Fruit fly (Drosophila melanogaster) whole organism, embryonic: Measurements from ENCODE around the gene pit.

Source experiments
- BEAF-32 ChIP-seq: fragments of 200-800 bp; sonication (Bioruptor generic); optimal IDR thresholded peaks from 3 replicates; lab custom pipeline; 2017; ENCODE audit warnings: missing biosample characterization, missing genetic modification characterization, mild to moderate bottlenecking, moderate library complexity, missing genetic modification reagents
- Bgb ChIP-seq: fragments of 200-800 bp; sonication (Bioruptor generic); IDR thresholded peaks from 2 replicates; pipeline ENCODE4 v1.3.6; 2022; ENCODE audit warnings: missing biosample characterization, missing genetic modification characterization; ENCODE audit not compliant: partially characterized antibody
- BtbVII ChIP-seq: fragments of 200-800 bp; sonication (Bioruptor generic); optimal IDR thresholded peaks from 3 replicates; lab custom pipeline; 2017; ENCODE audit warnings: missing biosample characterization, mild to moderate bottlenecking, missing genetic modification characterization
- Bteb2 ChIP-seq: fragments of 200-800 bp; sonication (Bioruptor generic); optimal IDR thresholded peaks from 2 replicates; lab custom pipeline; 2016; ENCODE audit warnings: missing biosample characterization, missing genetic modification characterization
- CG1024 ChIP-seq: fragments of 200-800 bp; sonication (Bioruptor generic); IDR thresholded peaks from 2 replicates; pipeline ENCODE4 v1.3.6; 2022; ENCODE audit warnings: missing biosample characterization, missing genetic modification characterization
- CG10274 ChIP-seq: fragments of 200-800 bp; sonication (Bioruptor generic); optimal IDR thresholded peaks from 3 replicates; lab custom pipeline; 2017; ENCODE audit warnings: missing biosample characterization, mild to moderate bottlenecking, missing genetic modification characterization
- CG11695 ChIP-seq: fragments of 200-800 bp; sonication (Bioruptor generic); IDR thresholded peaks from 3 replicates; pipeline ENCODE4 v1.3.6; 2022; ENCODE audit warnings: missing biosample characterization, missing genetic modification characterization
- CG17568 ChIP-seq: fragments of 200-800 bp; sonication (Bioruptor generic); optimal IDR thresholded peaks from 2 replicates; lab custom pipeline; 2018; ENCODE audit warnings: missing biosample characterization, mild to moderate bottlenecking, missing genetic modification characterization, moderate library complexity
- CG17802 ChIP-seq: fragments of 200-800 bp; sonication (Bioruptor generic); optimal IDR thresholded peaks from 2 replicates; lab custom pipeline; 2018; ENCODE audit warnings: missing biosample characterization, mild to moderate bottlenecking, missing genetic modification characterization, moderate library complexity
- CG17829 ChIP-seq: fragments of 200-800 bp; optimal IDR thresholded peaks from 2 replicates; lab custom pipeline; 2019; ENCODE audit warnings: missing biosample characterization, mild to moderate bottlenecking, missing genetic modification characterization, moderate library complexity
- CG34224 ChIP-seq: fragments of 200-800 bp; sonication (Bioruptor generic); IDR thresholded peaks from 3 replicates; pipeline ENCODE4 v1.3.6; 2022; ENCODE audit warnings: missing biosample characterization, missing genetic modification characterization; ENCODE audit not compliant: partially characterized antibody
- CG42726 ChIP-seq: fragments of 200-800 bp; sonication (Bioruptor generic); IDR thresholded peaks from 2 replicates; pipeline ENCODE4 v1.3.6; 2022; ENCODE audit warnings: missing biosample characterization, missing genetic modification characterization; ENCODE audit not compliant: partially characterized antibody
- CG4424 ChIP-seq: fragments of 200-800 bp; sonication (Bioruptor generic); optimal IDR thresholded peaks from 3 replicates; lab custom pipeline; 2016; ENCODE audit warnings: missing biosample characterization, missing genetic modification characterization
- CG4707 ChIP-seq: fragments of 200-800 bp; sonication (Bioruptor generic); optimal IDR thresholded peaks from 2 replicates; lab custom pipeline; 2018; ENCODE audit warnings: missing biosample characterization, mild to moderate bottlenecking, missing genetic modification characterization, moderate library complexity
- CG4820 ChIP-seq: fragments of 200-800 bp; sonication (Bioruptor generic); optimal IDR thresholded peaks from 3 replicates; lab custom pipeline; 2016; ENCODE audit warnings: missing biosample characterization, missing genetic modification characterization
- CG6791 ChIP-seq: fragments of 200-800 bp; sonication (Bioruptor generic); IDR thresholded peaks from 3 replicates; pipeline ENCODE4 v1.3.6; 2022; ENCODE audit warnings: missing biosample characterization, missing genetic modification characterization; ENCODE audit not compliant: partially characterized antibody
- CG8765 ChIP-seq: fragments of 200-800 bp; sonication (Bioruptor generic); IDR thresholded peaks from 2 replicates; pipeline ENCODE4 v1.3.6; 2022; ENCODE audit warnings: missing biosample characterization, missing genetic modification characterization
- CG9215 ChIP-seq: fragments of 200-800 bp; sonication (Bioruptor generic); IDR thresholded peaks from 2 replicates; pipeline ENCODE4 v1.3.6; 2022; ENCODE audit warnings: missing biosample characterization, missing genetic modification characterization
- CG9797 ChIP-seq: fragments of 200-800 bp; sonication (Bioruptor generic); optimal IDR thresholded peaks from 3 replicates; lab custom pipeline; 2018; ENCODE audit warnings: missing biosample characterization, mild to moderate bottlenecking, missing genetic modification characterization
- CG9876 ChIP-seq: fragments of 200-800 bp; sonication (Bioruptor generic); optimal IDR thresholded peaks from 2 replicates; lab custom pipeline; 2016; ENCODE audit warnings: missing biosample characterization, missing genetic modification characterization
- Dek ChIP-seq: fragments of 200-800 bp; sonication (Bioruptor generic); optimal IDR thresholded peaks from 3 replicates; lab custom pipeline; 2019; ENCODE audit warnings: missing biosample characterization, mild to moderate bottlenecking, missing genetic modification characterization, moderate library complexity
- Dip3 ChIP-seq: fragments of 200-800 bp; sonication (Bioruptor generic); optimal IDR thresholded peaks from 3 replicates; lab custom pipeline; 2016; ENCODE audit warnings: missing biosample characterization, missing genetic modification characterization
- Dll ChIP-seq: fragments of 200-800 bp; sonication (Bioruptor generic); IDR thresholded peaks from 4 replicates; pipeline ENCODE4 v1.3.6; 2022; ENCODE audit warnings: missing biosample characterization, missing genetic modification characterization; ENCODE audit not compliant: partially characterized antibody
- Dref ChIP-seq: fragments of 200-800 bp; sonication (Bioruptor generic); IDR thresholded peaks from 2 replicates; pipeline ENCODE4 v1.3.6; 2022; ENCODE audit warnings: missing biosample characterization, missing genetic modification characterization
- Eip74EF ChIP-seq, 2 experiments: fragments of 200-800 bp in 1 of 2; fragments of >200 bp in 1 of 2; sonication (Bioruptor generic) in 1 of 2; optimal IDR thresholded peaks; 2 replicates each; lab custom pipeline; 2017 to 2019; ENCODE audit warnings: missing biosample characterization in 2 of 2, missing genetic modification characterization in 2 of 2, mild to moderate bottlenecking in 1 of 2, moderate library complexity in 1 of 2
- Hey ChIP-seq: fragments of 200-800 bp; sonication (Bioruptor generic); optimal IDR thresholded peaks from 3 replicates; lab custom pipeline; 2018; ENCODE audit warnings: missing biosample characterization, mild to moderate bottlenecking, missing genetic modification characterization
- Hr39 ChIP-seq: fragments of >200 bp; optimal IDR thresholded peaks from 2 replicates; lab custom pipeline; 2017
- Hr78 ChIP-seq, 2 experiments: fragments of 200-800 bp in 1 of 2; fragments of >200 bp in 1 of 2; sonication (Bioruptor generic) in 1 of 2; optimal IDR thresholded peaks; 2 replicates each; lab custom pipeline; 2017 to 2019; ENCODE audit warnings: missing biosample characterization in 2 of 2, missing genetic modification characterization in 2 of 2, mild to moderate bottlenecking in 1 of 2, moderate library complexity in 1 of 2
- MBD-R2 ChIP-seq: fragments of 200-800 bp; sonication (Bioruptor generic); IDR thresholded peaks from 2 replicates; pipeline ENCODE4 v1.3.6; 2022; ENCODE audit warnings: missing biosample characterization, missing genetic modification characterization
- Med ChIP-seq: fragments of 200-800 bp; sonication (Bioruptor generic); peaks from one replicate; lab custom pipeline; 2016; ENCODE audit warnings: missing biosample characterization, missing genetic modification characterization, mild to moderate bottlenecking, inconsistent platforms, moderate library complexity
- Myb ChIP-seq: fragments of 200-800 bp; sonication (Bioruptor generic); optimal IDR thresholded peaks from 2 replicates; lab custom pipeline; 2016; ENCODE audit warnings: missing biosample characterization, missing genetic modification characterization
- Opbp ChIP-seq: fragments of 200-800 bp; sonication (Bioruptor generic); IDR thresholded peaks from 3 replicates; pipeline ENCODE4 v1.3.6; 2022; ENCODE audit warnings: missing biosample characterization, missing genetic modification characterization; ENCODE audit not compliant: partially characterized antibody
- Sin3A ChIP-seq: fragments of >200 bp; optimal IDR thresholded peaks from 2 replicates; lab custom pipeline; 2018
- Sry-δ ChIP-seq: fragments of 200-800 bp; sonication (Bioruptor generic); optimal IDR thresholded peaks from 2 replicates; lab custom pipeline; 2016; ENCODE audit warnings: missing biosample characterization, missing genetic modification characterization
- Trl ChIP-seq, 3 experiments: fragments of >200 bp in 2 of 3; fragments of 200-800 bp in 1 of 3; sonication (Bioruptor generic) in 1 of 3; optimal IDR thresholded peaks; 2 replicates in 1 of 3; 3 replicates in 2 of 3; lab custom pipeline; 2016 to 2017; ENCODE audit warnings: missing biosample characterization in 1 of 3, missing genetic modification characterization in 1 of 3
- Usf ChIP-seq: fragments of 200-800 bp; sonication (Bioruptor generic); optimal IDR thresholded peaks from 2 replicates; lab custom pipeline; 2017; ENCODE audit warnings: missing genotype, missing biosample characterization, missing genetic modification characterization
- cg ChIP-seq: fragments of 200-800 bp; sonication (Bioruptor generic); optimal IDR thresholded peaks from 3 replicates; lab custom pipeline; 2019; ENCODE audit warnings: missing biosample characterization, mild to moderate bottlenecking, missing genetic modification characterization, moderate library complexity
- chm ChIP-seq: fragments of 200-800 bp; sonication (Bioruptor generic); IDR thresholded peaks from 2 replicates; pipeline ENCODE4 v1.3.6; 2022; ENCODE audit warnings: missing biosample characterization, missing genetic modification characterization
- crol ChIP-seq: fragments of 200-800 bp; sonication (Bioruptor generic); IDR thresholded peaks from 2 replicates; pipeline ENCODE4 v1.3.6; 2022; ENCODE audit warnings: missing biosample characterization, missing genetic modification characterization
- en ChIP-seq: fragments of 200-800 bp; sonication (Bioruptor generic); optimal IDR thresholded peaks from 2 replicates; lab custom pipeline; 2016; ENCODE audit warnings: missing biosample characterization, missing genetic modification characterization
- esg ChIP-seq: fragments of 200-800 bp; sonication (Bioruptor generic); conservative IDR thresholded peaks from 2 replicates; pipeline ENCODE4 v1.3.6; 2022; ENCODE audit warnings: missing biosample characterization, missing genetic modification characterization
- fd3F ChIP-seq: fragments of 200-800 bp; sonication (Bioruptor generic); optimal IDR thresholded peaks from 2 replicates; lab custom pipeline; 2018; ENCODE audit warnings: missing biosample characterization, mild to moderate bottlenecking, missing genetic modification characterization, moderate library complexity
- ind ChIP-seq: fragments of 200-800 bp; sonication (Bioruptor generic); optimal IDR thresholded peaks from 3 replicates; lab custom pipeline; 2016; ENCODE audit warnings: missing biosample characterization, missing genetic modification characterization
- jigr1 ChIP-seq: fragments of 200-800 bp; sonication (Bioruptor generic); IDR thresholded peaks from 3 replicates; pipeline ENCODE4 v1.3.6; 2022; ENCODE audit warnings: missing biosample characterization, missing genetic modification characterization
- pfk ChIP-seq: fragments of 200-800 bp; sonication (Bioruptor generic); optimal IDR thresholded peaks from 2 replicates; lab custom pipeline; 2018; ENCODE audit warnings: missing biosample characterization, mild to moderate bottlenecking, missing genetic modification characterization, moderate library complexity
- sc ChIP-seq, 3 experiments: fragments of >200 bp in 2 of 3; fragments of 200-800 bp in 1 of 3; sonication (Bioruptor generic) in 1 of 3; optimal IDR thresholded peaks; 2 replicates in 2 of 3; 3 replicates in 1 of 3; lab custom pipeline; 2017; ENCODE audit warnings: mild to moderate bottlenecking in 1 of 3, missing biosample characterization in 1 of 3, missing genetic modification characterization in 1 of 3, missing genetic modification reagents in 1 of 3
- slp2 ChIP-seq: fragments of 200-800 bp; sonication (Bioruptor generic); optimal IDR thresholded peaks from 2 replicates; lab custom pipeline; 2016; ENCODE audit warnings: missing biosample characterization, missing genetic modification characterization
- sna ChIP-seq: fragments of 200-800 bp; sonication (Bioruptor generic); IDR thresholded peaks from 2 replicates; pipeline ENCODE4 v1.3.6; 2022; ENCODE audit warnings: missing biosample characterization, missing genetic modification characterization; ENCODE audit not compliant: partially characterized antibody
- tll ChIP-seq, 2 experiments: fragments of 200-800 bp in 1 of 2; fragments of >200 bp in 1 of 2; sonication (Bioruptor generic) in 1 of 2; optimal IDR thresholded peaks; 2 replicates each; lab custom pipeline; 2017 to 2019; ENCODE audit warnings: missing biosample characterization in 2 of 2, missing genetic modification characterization in 2 of 2, mild to moderate bottlenecking in 1 of 2, moderate library complexity in 1 of 2
- usp ChIP-seq: fragments of >200 bp; optimal IDR thresholded peaks from 2 replicates; lab custom pipeline; 2017; ENCODE audit warnings: missing biosample characterization, missing genetic modification characterization

The pit gene

DNA sequence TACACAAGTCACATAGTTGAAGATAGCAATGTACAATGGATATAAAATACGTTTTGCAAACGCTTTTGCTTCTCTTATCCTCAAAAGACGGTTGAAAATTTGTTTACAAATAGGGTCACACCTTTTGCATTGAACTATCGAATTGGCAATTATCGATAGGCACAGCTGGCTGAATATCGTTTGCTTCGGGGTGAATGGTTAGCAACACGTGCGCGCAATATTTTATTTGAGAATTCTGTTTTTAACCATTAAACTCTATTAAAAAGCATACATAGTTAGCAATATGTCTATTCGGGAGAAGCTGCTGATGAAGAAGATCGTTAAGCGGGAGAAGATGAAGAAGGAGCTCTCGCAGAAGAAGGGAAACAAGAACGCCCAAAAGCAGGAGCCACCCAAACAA is 1.5 kb downstream of the pit start (continued):
- TF ChIP-seq tll (GFP tag; optimal IDR thresholded peaks at IDR 0.05; lab: Kevin White, UChicago) = no peak
- TF ChIP-seq Dref (GFP tag; lab: Robert Waterston, UW) = peak; percentile 90
- TF ChIP-seq CG42726 (GFP tag; lab: Robert Waterston, UW) = peak; percentile 66
- no peak for TF ChIP-seq Hr39 (lab: Kevin White, UChicago)
- peak; percentile 77 for TF ChIP-seq MBD-R2
- TF ChIP-seq sna (GFP tag; lab: Robert Waterston, UW) = peak; percentile 74
- no peak for TF ChIP-seq CG11695
- no peak for TF ChIP-seq CG1024
- TF ChIP-seq jigr1 = no peak
- no peak for TF ChIP-seq en (GFP tag; lab: Kevin White, UChicago)
- peak; percentile 74 for TF ChIP-seq CG34224 (GFP tag; lab: Robert Waterston, UW)
- TF ChIP-seq usp (GFP tag; lab: Kevin White, UChicago) = no peak
- TF ChIP-seq CG9876 (GFP tag; lab: Kevin White, UChicago) = no peak
- no peak for TF ChIP-seq cg (GFP tag; lab: Kevin White, UChicago)
- TF ChIP-seq Trl (optimal IDR thresholded peaks at IDR 0.05; lab: Kevin White, UChicago) = no peak
- no peak for TF ChIP-seq Trl (GFP tag; optimal IDR thresholded peaks at IDR 0.05; lab: Kevin White, UChicago)
- TF ChIP-seq Bteb2 (GFP tag; lab: Kevin White, UChicago) = no peak
- TF ChIP-seq chm (GFP tag; lab: Robert Waterston, UW) = no peak
- peak; percentile 86 for TF ChIP-seq Myb (GFP tag; lab: Kevin White, UChicago)
- no peak for TF ChIP-seq esg (GFP tag; lab: Robert Waterston, UW)
- peak; percentile 13 for TF ChIP-seq CG17829 (tag; lab: Kevin White, UChicago)
- TF ChIP-seq CG8765 (GFP tag; lab: Robert Waterston, UW) = no peak
- peak; percentile 75 for TF ChIP-seq BEAF-32 (GFP tag; lab: Kevin White, UChicago)
- no peak for TF ChIP-seq crol (GFP tag; lab: Robert Waterston, UW)
- TF ChIP-seq ind (GFP tag; lab: Kevin White, UChicago) = no peak
- peak; percentile 73 for TF ChIP-seq Dll (GFP tag; lab: Robert Waterston, UW)
- no peak for TF ChIP-seq CG4820 (GFP tag; lab: Kevin White, UChicago)
- no peak for TF ChIP-seq fd3F (GFP tag; lab: Kevin White, UChicago)
- TF ChIP-seq CG17802 (tag; lab: Kevin White, UChicago) = no peak
- no peak for TF ChIP-seq CG17568 (GFP tag; lab: Kevin White, UChicago)
- TF ChIP-seq CG4424 (GFP tag; lab: Kevin White, UChicago) = no peak
- peak; percentile 84 for TF ChIP-seq CG6791
- no peak for TF ChIP-seq Dek (tag; lab: Kevin White, UChicago)
- peak; percentile 23 for TF ChIP-seq CG9797
- peak; percentile 69 for TF ChIP-seq Sry-δ
- no peak for TF ChIP-seq CG9215 (GFP tag; lab: Robert Waterston, UW)
- TF ChIP-seq Med (GFP tag; lab: Kevin White, UChicago) = peak; percentile 71
- no peak for TF ChIP-seq slp2 (GFP tag; lab: Kevin White, UChicago)
- TF ChIP-seq Sin3A (lab: Kevin White, UChicago) = peak; percentile 35
- peak; percentile 82 for TF ChIP-seq Opbp (GFP tag; lab: Robert Waterston, UW)
- no peak for TF ChIP-seq CG10274 (GFP tag; lab: Kevin White, UChicago)
- TF ChIP-seq BtbVII = no peak
- no peak for TF ChIP-seq Hey (tag; lab: Kevin White, UChicago)
- TF ChIP-seq Usf (GFP tag; lab: Kevin White, UChicago) = no peak
- no peak for TF ChIP-seq CG4707 (GFP tag; lab: Kevin White, UChicago)
- TF ChIP-seq Eip74EF (GFP tag; optimal IDR thresholded peaks at IDR 0.05; lab: Kevin White, UChicago) = no peak
- TF ChIP-seq Bgb = peak; percentile 85
- no peak for TF ChIP-seq pfk (GFP tag; lab: Kevin White, UChicago)
- peak in 1 of 2 experiments; percentile 80 for TF ChIP-seq Hr78 (GFP tag; optimal IDR thresholded peaks at IDR 0.05; lab: Kevin White, UChicago)
- TF ChIP-seq sc (optimal IDR thresholded peaks at IDR 0.05; lab: Kevin White, UChicago) = no peak
- TF ChIP-seq sc (GFP tag; optimal IDR thresholded peaks at IDR 0.05; lab: Kevin White, UChicago) = no peak
- TF ChIP-seq Dip3 (GFP tag; lab: Kevin White, UChicago) = no peak
